Worm (Caenorhabditis elegans) whole organism, L4/young adult: ENCODE results near the gene F16B12.4.

Source experiments
- W03F9.2 ChIP-seq: fragments of 150-350 bp; optimal IDR thresholded peaks from 2 replicates; lab custom pipeline; 2014; ENCODE audit warnings: missing biosample characterization, missing genetic modification characterization
- dao-5 ChIP-seq: sonication (generic microtip); optimal IDR thresholded peaks from 2 replicates; lab custom pipeline; 2016; ENCODE audit warnings: missing genotype, missing genetic modification characterization, moderate library complexity, missing compliant biosample characterization
- him-1 ChIP-seq: sonication (generic microtip); optimal IDR thresholded peaks from 2 replicates; lab custom pipeline; 2016; ENCODE audit warnings: missing genotype, missing genetic modification reagents, missing genetic modification characterization, missing compliant biosample characterization

DNA sequence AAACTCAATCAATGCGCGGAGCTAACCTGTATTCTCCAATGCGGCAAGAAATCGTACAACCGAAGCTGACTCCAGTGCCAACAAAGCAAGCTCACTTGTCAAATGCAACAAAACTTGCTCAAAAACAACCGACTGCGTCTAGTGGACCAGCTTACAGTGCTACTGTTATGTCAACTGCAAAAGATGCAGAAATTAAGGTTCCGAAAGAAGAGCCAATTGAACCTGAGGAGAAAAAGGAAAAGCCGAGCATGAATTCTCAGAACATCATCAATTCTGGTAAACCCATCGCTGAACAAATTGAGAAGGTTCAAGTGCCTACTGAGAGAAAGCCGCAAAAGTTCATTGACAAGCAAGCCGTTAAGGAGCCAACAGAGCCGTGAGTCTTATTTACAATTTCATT is 33.0 kb upstream of the F16B12.4 start:
- TF ChIP-seq W03F9.2: no peak
- TF ChIP-seq him-1: no peak
- no peak for TF ChIP-seq dao-5 (tag; lab: Kevin White, UChicago)
